Fruit fly (Drosophila melanogaster): ENCODE results near the gene CG42846.

dm6 chr3L:265808-266207 is 34.4 kb upstream of the CG42846 start, which contains the start of gene CG34263:
- TF ChIP-seq psq (optimal IDR thresholded peaks at IDR 0.05), result no peak
- TF ChIP-seq EcR (GFP tag; optimal IDR thresholded peaks at IDR 0.05), result no peak
- TF ChIP-seq usp (GFP tag; optimal IDR thresholded peaks at IDR 0.05), result no peak
- no peak for TF ChIP-seq pan (optimal IDR thresholded peaks at IDR 0.05)
- no peak for TF ChIP-seq CG8478 (optimal IDR thresholded peaks at IDR 0.05)
- no peak for TF ChIP-seq Dll (optimal IDR thresholded peaks at IDR 0.05)

All from whole organism.